Worm (Caenorhabditis elegans) whole organism, mixed stage, embryonic: Measurements from ENCODE around the gene R07B7.12.

ENCODE experiments used
- blmp-1 ChIP-seq: fragments of 150-350 bp; optimal IDR thresholded peaks from 2 replicates; lab custom pipeline; 2014; ENCODE audit warnings: missing biosample characterization, missing genetic modification characterization
- snpc-4 ChIP-seq: fragments of 150-350 bp; optimal IDR thresholded peaks from 2 replicates; lab custom pipeline; 2014; ENCODE audit warnings: missing biosample characterization, missing genetic modification characterization
- unc-39 ChIP-seq: fragments of 150-350 bp; optimal IDR thresholded peaks from 2 replicates; lab custom pipeline; 2014; ENCODE audit warnings: missing biosample characterization, missing genetic modification characterization
- unc-62 ChIP-seq: fragments of 150-350 bp; optimal IDR thresholded peaks from 2 replicates; lab custom pipeline; 2014; ENCODE audit warnings: missing biosample characterization, missing genetic modification reagents, missing genetic modification characterization
- ztf-11 ChIP-seq: fragments of 150-350 bp; optimal IDR thresholded peaks from 2 replicates; lab custom pipeline; 2014; ENCODE audit warnings: missing biosample characterization, missing genetic modification characterization

- TF ChIP-seq snpc-4 (tag; lab: Kevin White, UChicago), result no peak
- no peak for TF ChIP-seq ztf-11 (tag; lab: Kevin White, UChicago)
- no peak for TF ChIP-seq unc-62
- TF ChIP-seq unc-39 (tag; lab: Kevin White, UChicago), result no peak
- TF ChIP-seq blmp-1 (tag; lab: Kevin White, UChicago), result no peak
Measured at ce11 chrV:12065369-12065768, 23.5 kb upstream of the R07B7.12 start, which contains the start of gene pqn-53.
